Worm (Caenorhabditis elegans) whole organism, late embryonic: ENCODE data around the gene T20G5.8.

Source experiments
- C38D4.7 ChIP-seq: fragments of 200-800 bp; sonication (Bioruptor generic); optimal IDR thresholded peaks from 2 replicates; lab custom pipeline; 2018; ENCODE audit warnings: mild to moderate bottlenecking, missing genetic modification characterization, moderate library complexity, missing compliant biosample characterization
- ama-1 ChIP-seq: fragments of 150-350 bp; optimal IDR thresholded peaks from 2 replicates; lab custom pipeline; 2014
- ceh-22 ChIP-seq: sonication (generic microtip); optimal IDR thresholded peaks from 2 replicates; lab custom pipeline; 2017; ENCODE audit warnings: missing biosample characterization, missing genetic modification characterization
- ceh-48 ChIP-seq: sonication (generic microtip); optimal IDR thresholded peaks from 2 replicates; lab custom pipeline; 2016; ENCODE audit warnings: missing genetic modification characterization, inconsistent platforms, missing compliant biosample characterization
- elt-2 ChIP-seq: sonication (generic microtip); optimal IDR thresholded peaks from 2 replicates; lab custom pipeline; 2016; ENCODE audit warnings: missing genetic modification reagents, missing genetic modification characterization, missing compliant biosample characterization
- fkh-6 ChIP-seq: sonication (generic microtip); optimal IDR thresholded peaks from 2 replicates; lab custom pipeline; 2016; ENCODE audit warnings: missing genetic modification characterization, missing compliant biosample characterization
- nhr-232 ChIP-seq: sonication (generic microtip); optimal IDR thresholded peaks from 2 replicates; lab custom pipeline; 2016; ENCODE audit warnings: missing genetic modification characterization, missing compliant biosample characterization
- pha-4 ChIP-seq: fragments of 150-350 bp; optimal IDR thresholded peaks from 2 replicates; lab custom pipeline; 2018; ENCODE audit warnings: missing biosample characterization, missing genetic modification reagents, missing genetic modification characterization
- unc-55 ChIP-seq: sonication (generic microtip); optimal IDR thresholded peaks from 2 replicates; lab custom pipeline; 2017; ENCODE audit warnings: missing biosample characterization, missing genetic modification reagents, missing genetic modification characterization

- no peak for TF ChIP-seq pha-4 (tag; lab: Kevin White, UChicago)
- no peak for TF ChIP-seq unc-55 (GFP tag; lab: Kevin White, UChicago)
- no peak for TF ChIP-seq ama-1 (lab: Kevin White, UChicago)
- no peak for TF ChIP-seq fkh-6
- TF ChIP-seq ceh-22 (tag; lab: Kevin White, UChicago) = no peak
- no peak for TF ChIP-seq C38D4.7 (GFP tag; lab: Kevin White, UChicago)
- TF ChIP-seq elt-2 = no peak
- no peak for TF ChIP-seq ceh-48 (tag; lab: Kevin White, UChicago)
- no peak for TF ChIP-seq nhr-232
Observed at ce11 chrIII:10153003-10153402, 46.1 kb upstream of the T20G5.8 start.
